Worm (Caenorhabditis elegans): Measurements from ENCODE around the gene klp-17.
A peak's percentile ranks its signal among the peaks of the same experiment; 100 is the strongest.

Gene klp-17

DNA sequence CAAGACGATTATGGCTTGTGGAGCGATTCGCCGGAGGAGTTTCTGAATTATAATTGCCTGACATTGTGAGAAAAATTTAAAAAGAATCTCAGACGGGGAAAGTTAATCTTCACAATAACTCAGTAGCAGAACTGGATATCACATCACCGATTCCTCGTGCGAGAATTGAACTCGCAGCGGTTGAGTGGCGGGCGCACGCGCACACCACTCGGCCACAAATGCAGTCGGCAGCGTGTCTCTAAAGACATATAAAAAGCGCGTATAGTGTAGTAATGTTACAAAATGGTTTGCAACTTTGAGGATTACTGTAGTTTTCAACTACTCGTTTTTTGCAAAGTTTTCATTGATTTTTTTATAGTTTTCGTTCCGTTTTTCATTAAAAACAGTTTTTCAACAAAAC, 17.2 kb upstream of the klp-17 start (continued):
- TF ChIP-seq nhr-237 (tag; optimal IDR thresholded peaks at IDR 0.05) (no peak), hlh-17 (GFP tag; optimal IDR thresholded peaks at IDR 0.05; ENCODE audit: borderline replicate concordance) (no peak), elt-2 (tag; optimal IDR thresholded peaks at IDR 0.05) (peak; percentile 50), ceh-90 (tag; optimal IDR thresholded peaks at IDR 0.05) (no peak), pqm-1 (tag; optimal IDR thresholded peaks at IDR 0.05) (no peak), nhr-90 (tag; optimal IDR thresholded peaks at IDR 0.05; ENCODE audit: poor library complexity) (peak; percentile 74), fkh-8 (tag; optimal IDR thresholded peaks at IDR 0.05) (peak; percentile 70), elt-3 (tag; optimal IDR thresholded peaks at IDR 0.05) (peak in 2 of 6 experiments; percentile 34 to 51), xbp-1 (tag; optimal IDR thresholded peaks at IDR 0.05) (peak; percentile 53), vab-15 (tag; optimal IDR thresholded peaks at IDR 0.05) (peak; percentile 48), ceh-8 (GFP tag; optimal IDR thresholded peaks at IDR 0.05) (no peak), mdl-1 (tag; optimal IDR thresholded peaks at IDR 0.05) (peak in 1 of 2 experiments; percentile 85), sptf-1 (tag; optimal IDR thresholded peaks at IDR 0.05) (no peak), irx-1 (tag; optimal IDR thresholded peaks at IDR 0.05) (peak; percentile 1), ceh-88 (GFP tag; IDR thresholded peaks at IDR 0.05) (peak; percentile 60), ztf-4 (tag; optimal IDR thresholded peaks at IDR 0.05) (peak; percentile 14), Y116A8C.19 (tag; optimal IDR thresholded peaks at IDR 0.05; ENCODE audit: borderline replicate concordance) (no peak), jun-1 (tag; optimal IDR thresholded peaks at IDR 0.05) (peak; percentile 63), unc-130 (tag; optimal IDR thresholded peaks at IDR 0.05) (peak; percentile 73), egl-27 (tag; optimal IDR thresholded peaks at IDR 0.05) (peak in 1 of 2 experiments; percentile 25), unc-86 (tag; optimal IDR thresholded peaks at IDR 0.05) (peak; percentile 16), fkh-10 (GFP tag; optimal IDR thresholded peaks at IDR 0.05) (peak; percentile 40), egl-13 (tag; optimal IDR thresholded peaks at IDR 0.05) (peak; percentile 19), aly-2 (tag; optimal IDR thresholded peaks at IDR 0.05) (peak; percentile 69), lin-15B (tag; optimal IDR thresholded peaks at IDR 0.05) (peak; percentile 37)

DNA sequence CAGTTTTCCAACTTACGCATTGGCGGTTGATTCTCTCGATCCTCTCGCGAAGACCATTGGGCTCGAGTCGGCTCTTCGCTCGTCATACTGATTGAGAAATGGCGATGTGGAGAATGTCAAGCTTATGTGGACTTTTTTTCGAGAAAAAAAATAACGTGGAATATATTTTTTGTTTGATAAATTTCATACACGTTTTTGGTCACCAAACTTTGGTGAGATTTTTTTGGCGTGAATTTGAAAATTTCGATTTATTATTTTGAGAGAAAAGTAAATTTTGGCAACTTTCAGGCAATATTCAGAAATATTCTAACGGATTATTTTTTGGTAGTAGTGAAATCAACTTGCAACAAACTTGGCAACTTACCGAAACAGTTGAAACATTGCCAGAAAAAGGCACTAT, 11.6 kb upstream of the klp-17 start, which contains the start of gene W02B12.12:
Gene W02B12.12 (minus strand): TSS at position 101 of the 400 bp plus-strand sequence.
- TF ChIP-seq aly-2 (tag; optimal IDR thresholded peaks at IDR 0.05) (no peak), sptf-1 (tag; optimal IDR thresholded peaks at IDR 0.05) (no peak), elt-3 (tag; optimal IDR thresholded peaks at IDR 0.05) (no peak), nhr-12 (tag; optimal IDR thresholded peaks at IDR 0.05) (no peak), hlh-17 (GFP tag; optimal IDR thresholded peaks at IDR 0.05; ENCODE audit: borderline replicate concordance) (no peak), fkh-8 (tag; optimal IDR thresholded peaks at IDR 0.05) (no peak), vab-15 (tag; optimal IDR thresholded peaks at IDR 0.05) (no peak), hpl-2 (GFP tag; optimal IDR thresholded peaks at IDR 0.05) (no peak)

DNA sequence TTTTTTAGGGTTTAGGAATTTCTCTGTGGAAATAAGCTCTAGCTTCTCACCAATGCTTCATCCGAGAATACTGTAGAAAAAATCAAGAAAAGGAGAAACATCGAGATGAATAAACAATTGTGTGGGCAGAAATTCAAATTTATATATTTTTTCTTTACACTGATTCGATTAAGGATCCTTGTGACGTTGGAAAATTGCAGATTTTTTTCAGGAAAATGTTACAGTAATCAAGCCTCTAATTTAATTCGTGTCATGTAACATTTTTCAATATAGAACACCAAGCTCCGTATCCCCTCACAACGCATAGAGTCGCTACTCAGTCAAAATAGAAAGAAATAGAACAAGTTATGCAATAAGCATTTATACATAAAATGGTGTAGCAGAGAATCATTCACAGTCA, 9.0 kb upstream of the klp-17 start, which contains the start of gene W02B12.16:
Gene W02B12.16 (minus strand): TSS at position 101 of the 400 bp plus-strand sequence.
- no peak for TF ChIP-seq skn-1 (tag; optimal IDR thresholded peaks at IDR 0.05)
- TF ChIP-seq efl-1 (optimal IDR thresholded peaks at IDR 0.05): no peak
- TF ChIP-seq efl-1 (GFP tag; optimal IDR thresholded peaks at IDR 0.05 in 1 of 2): no peak
- TF ChIP-seq lin-35 (GFP tag; optimal IDR thresholded peaks at IDR 0.05): no peak
- TF ChIP-seq irx-1 (tag; optimal IDR thresholded peaks at IDR 0.05): no peak
- TF ChIP-seq nhr-85 (tag): no peak
- no peak for TF ChIP-seq nhr-11 (tag; optimal IDR thresholded peaks at IDR 0.05)

DNA sequence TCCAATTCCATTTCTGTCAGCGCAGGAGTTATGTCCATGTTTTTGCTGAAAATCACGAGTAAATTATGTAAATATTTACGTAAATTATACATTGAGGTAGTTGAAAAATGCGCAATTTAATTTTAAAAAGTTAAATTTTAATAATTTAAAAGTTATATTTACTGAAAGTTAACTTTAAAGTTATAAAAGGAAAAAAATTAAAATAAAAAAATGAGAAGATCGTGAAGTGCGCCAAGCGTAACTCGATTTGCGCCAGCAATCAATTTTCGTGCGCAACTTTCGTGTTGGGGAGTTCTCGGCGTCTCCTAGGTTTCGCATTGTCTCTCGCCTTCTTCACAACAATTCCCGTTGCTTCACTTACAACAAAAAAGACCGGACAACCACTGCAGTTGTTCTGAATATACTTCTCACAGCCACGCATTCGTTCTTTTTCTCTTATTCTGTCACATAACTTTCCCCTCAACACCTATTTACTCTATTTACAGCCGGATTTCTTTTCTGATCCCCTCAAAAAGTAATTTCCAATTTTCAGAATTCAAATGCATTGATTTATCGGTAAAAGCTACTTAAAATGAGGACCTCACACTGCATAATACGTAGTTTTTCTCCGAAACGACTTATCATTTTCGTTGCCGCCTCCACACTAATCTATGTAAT, 6.2 kb upstream of the klp-17 start, which contains the start of the genes metl-1 and W02B12.11:
Gene metl-1 (minus strand): TSS at position 51 of the 657 bp plus-strand sequence.
Gene W02B12.11 (plus strand): TSS at position 337 of the 657 bp plus-strand sequence.
- TF ChIP-seq ceh-63 (GFP tag; optimal IDR thresholded peaks at IDR 0.05) (no peak), sup-37 (GFP tag; optimal IDR thresholded peaks at IDR 0.05) (peak; percentile 9), hlh-17 (GFP tag; optimal IDR thresholded peaks at IDR 0.05; ENCODE audit: borderline replicate concordance) (no peak), fkh-4 (tag; optimal IDR thresholded peaks at IDR 0.05; ENCODE audit: borderline replicate concordance) (peak; percentile 46), ceh-88 (GFP tag; IDR thresholded peaks at IDR 0.05) (0 out of 2 replicates have a peak, but pooled peaks have one; percentile 40), nhr-90 (tag; optimal IDR thresholded peaks at IDR 0.05; ENCODE audit: poor library complexity) (peak; percentile 92), ama-1 (optimal IDR thresholded peaks at IDR 0.05) (no peak), Y116A8C.19 (tag; optimal IDR thresholded peaks at IDR 0.05; ENCODE audit: borderline replicate concordance) (no peak), ztf-4 (tag; optimal IDR thresholded peaks at IDR 0.05) (peak; percentile 80), aly-2 (tag; optimal IDR thresholded peaks at IDR 0.05) (peak; percentile 29), efl-3 (GFP tag; optimal IDR thresholded peaks at IDR 0.05) (peak; percentile 28), unc-86 (tag; optimal IDR thresholded peaks at IDR 0.05) (peak; percentile 82), nhr-84 (tag; optimal IDR thresholded peaks at IDR 0.05) (no peak), grh-1 (GFP tag; IDR thresholded peaks at IDR 0.05) (peak; percentile 89), tlp-1 (tag; optimal IDR thresholded peaks at IDR 0.05) (no peak), blmp-1 (tag; optimal IDR thresholded peaks at IDR 0.05) (peak; percentile 66), dpl-1 (GFP tag; optimal IDR thresholded peaks at IDR 0.05) (peak; percentile 74 to 81 (median 81)), mef-2 (tag; optimal IDR thresholded peaks at IDR 0.05) (no peak), hpl-2 (GFP tag; optimal IDR thresholded peaks at IDR 0.05) (peak; percentile 4), lin-35 (GFP tag; optimal IDR thresholded peaks at IDR 0.05) (peak; percentile 83 to 85), ztf-11 (tag; optimal IDR thresholded peaks at IDR 0.05) (peak in 1 of 2 experiments; percentile 55)

Measured in whole organism, L1 larva.